Worm (Caenorhabditis elegans) whole organism, L1 larva: ENCODE results near the gene atf-2.

Experiments used
- dpl-1 ChIP-seq, 3 experiments: fragments of 150-350 bp in 2 of 3; sonication (generic microtip) in 1 of 3; optimal IDR thresholded peaks; 2 replicates each; lab custom pipeline; 2014 to 2017; ENCODE audit warnings: missing biosample characterization in 3 of 3, missing genetic modification characterization in 3 of 3, missing genetic modification reagents in 3 of 3
- egl-13 ChIP-seq: sonication (generic microtip); optimal IDR thresholded peaks from 2 replicates; lab custom pipeline; 2016; ENCODE audit warnings: missing genotype, missing genetic modification reagents, missing genetic modification characterization, missing compliant biosample characterization
- elt-3 ChIP-seq, 6 experiments: fragments of 150-350 bp in 1 of 6; sonication (generic microtip); optimal IDR thresholded peaks; 2 replicates each; lab custom pipeline; 2017 to 2018; ENCODE audit warnings: missing biosample characterization in 6 of 6, missing genetic modification characterization in 6 of 6, inconsistent platforms in 1 of 6
- fkh-10 ChIP-seq: sonication (generic microtip); optimal IDR thresholded peaks from 2 replicates; lab custom pipeline; 2017; ENCODE audit warnings: missing biosample characterization, missing genetic modification reagents, missing genetic modification characterization
- fos-1 ChIP-seq: fragments of 150-350 bp; optimal IDR thresholded peaks from 2 replicates; lab custom pipeline; 2014; ENCODE audit warnings: missing biosample characterization, missing genetic modification characterization
- lin-13 ChIP-seq: fragments of 150-350 bp; optimal IDR thresholded peaks from 2 replicates; lab custom pipeline; 2014; ENCODE audit warnings: missing biosample characterization, missing genetic modification reagents, missing genetic modification characterization
- nhr-11 ChIP-seq: fragments of 150-350 bp; optimal IDR thresholded peaks from 2 replicates; lab custom pipeline; 2014; ENCODE audit warnings: missing biosample characterization, missing genetic modification characterization
- nhr-237 ChIP-seq: fragments of 150-350 bp; optimal IDR thresholded peaks from 2 replicates; lab custom pipeline; 2014; ENCODE audit warnings: missing biosample characterization, missing genetic modification characterization
- nhr-28 ChIP-seq: fragments of 150-350 bp; optimal IDR thresholded peaks from 2 replicates; lab custom pipeline; 2014; ENCODE audit warnings: missing biosample characterization, missing genetic modification characterization
- unc-30 ChIP-seq: sonication (generic microtip); optimal IDR thresholded peaks from 2 replicates; lab custom pipeline; 2017; ENCODE audit warnings: missing biosample characterization, missing genetic modification characterization
- zag-1 ChIP-seq: fragments of 150-350 bp; optimal IDR thresholded peaks from 2 replicates; lab custom pipeline; 2014; ENCODE audit warnings: missing biosample characterization, missing genetic modification characterization
- ztf-11 ChIP-seq, 2 experiments: sonication (generic microtip); optimal IDR thresholded peaks; 2 replicates each; lab custom pipeline; 2016 to 2017; ENCODE audit warnings: missing genetic modification characterization in 2 of 2, missing biosample characterization in 1 of 2, missing compliant biosample characterization in 1 of 2
- ztf-4 ChIP-seq: fragments of 150-350 bp; optimal IDR thresholded peaks from 2 replicates; lab custom pipeline; 2014; ENCODE audit warnings: missing biosample characterization, missing genetic modification characterization

DNA sequence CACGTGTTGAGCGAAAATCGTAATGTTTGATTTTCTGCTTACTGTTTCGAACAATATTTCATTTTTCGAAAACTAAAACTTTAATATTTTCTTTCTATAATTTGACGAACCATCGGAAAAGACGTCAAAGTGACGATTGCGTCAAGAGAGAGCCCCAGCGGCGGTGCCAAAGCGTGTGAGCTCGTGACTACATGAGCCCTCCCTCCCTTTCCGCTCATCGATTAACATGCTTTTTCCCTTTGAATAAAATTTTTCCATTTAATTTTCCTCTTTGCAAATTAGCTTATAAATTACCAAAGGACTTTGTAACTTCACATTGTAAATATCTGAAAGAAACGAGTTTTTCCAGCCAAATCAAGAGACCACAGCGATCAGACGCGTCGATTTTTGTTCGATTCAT is 8.8 kb upstream of the atf-2 start:
- TF ChIP-seq nhr-11 (tag; lab: Kevin White, UChicago), result no peak
- TF ChIP-seq egl-13 (tag; lab: Kevin White, UChicago), result no peak
- no peak for TF ChIP-seq fos-1 (tag; lab: Kevin White, UChicago)
- no peak for TF ChIP-seq ztf-4 (tag; lab: Kevin White, UChicago)
- peak in 1 of 3 experiments; percentile 41 for TF ChIP-seq dpl-1 (GFP tag; optimal IDR thresholded peaks at IDR 0.05; lab: Kevin White, UChicago)
- no peak for TF ChIP-seq fkh-10
- TF ChIP-seq nhr-28 (tag; lab: Kevin White, UChicago), result no peak
- TF ChIP-seq lin-13, result no peak
- no peak for TF ChIP-seq ztf-11 (tag; optimal IDR thresholded peaks at IDR 0.05; lab: Kevin White, UChicago)
- no peak for TF ChIP-seq elt-3 (tag; optimal IDR thresholded peaks at IDR 0.05; lab: Kevin White, UChicago)
- TF ChIP-seq zag-1 (tag; lab: Kevin White, UChicago), result no peak
- no peak for TF ChIP-seq nhr-237
- TF ChIP-seq unc-30, result no peak
